Worm (Caenorhabditis elegans): ENCODE measurements around the gene Y41D4B.1.
A peak's percentile ranks its signal among the peaks of the same experiment; 100 is the strongest.

Gene Y41D4B.1

DNA sequence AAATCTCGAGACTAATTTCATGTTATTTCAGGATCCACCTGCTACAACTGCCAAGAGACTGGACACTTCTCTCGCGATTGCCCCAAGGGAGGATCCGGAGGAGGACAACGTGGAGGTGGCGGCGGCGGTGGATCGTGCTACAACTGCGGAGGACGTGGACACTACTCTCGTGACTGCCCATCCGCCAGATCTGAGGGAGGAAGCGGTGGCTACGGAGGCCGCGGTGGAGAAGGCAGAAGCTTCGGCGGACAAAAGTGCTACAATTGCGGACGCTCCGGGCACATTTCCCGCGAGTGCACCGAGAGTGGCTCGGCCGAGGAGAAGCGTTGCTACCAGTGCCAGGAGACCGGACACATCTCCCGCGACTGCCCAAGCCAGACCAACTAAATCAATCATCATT, 38.0 kb downstream of the Y41D4B.1 start:
- TF ChIP-seq zag-1 (tag; optimal IDR thresholded peaks at IDR 0.05) (no peak), ceh-8 (GFP tag; optimal IDR thresholded peaks at IDR 0.05) (peak; percentile 49), mab-9 (GFP tag; IDR thresholded peaks at IDR 0.05) (0 out of 2 replicates have a peak, but pooled peaks have one; percentile 31), vab-15 (tag; optimal IDR thresholded peaks at IDR 0.05) (no peak), pag-3 (tag; optimal IDR thresholded peaks at IDR 0.05; ENCODE audit: borderline replicate concordance, insufficient read depth) (no peak), nhr-11 (tag; optimal IDR thresholded peaks at IDR 0.05) (no peak), unc-98 (GFP tag; IDR thresholded peaks at IDR 0.05) (no peak), unc-30 (tag; optimal IDR thresholded peaks at IDR 0.05) (no peak), mef-2 (tag; optimal IDR thresholded peaks at IDR 0.05) (no peak), isw-1 (GFP tag; IDR thresholded peaks at IDR 0.05) (no peak), nhr-19 (GFP tag; conservative IDR thresholded peaks at IDR 0.05) (no peak), sup-37 (GFP tag; optimal IDR thresholded peaks at IDR 0.05) (no peak), jun-1 (tag; optimal IDR thresholded peaks at IDR 0.05) (no peak), skn-1 (tag; optimal IDR thresholded peaks at IDR 0.05) (no peak), ces-1 (GFP tag; optimal IDR thresholded peaks at IDR 0.05) (no peak), nhr-28 (tag; optimal IDR thresholded peaks at IDR 0.05) (no peak), efl-1 (optimal IDR thresholded peaks at IDR 0.05) (no peak), efl-1 (GFP tag; optimal IDR thresholded peaks at IDR 0.05 in 1 of 2) (peak in 1 of 2 experiments; percentile 69)

ce11 chrIV:1711029-1711489, 38.6 kb downstream of the Y41D4B.1 start, which contains the start of gene rpi-2:
Gene rpi-2 (plus strand): TSS chrIV:1711262.
- TF ChIP-seq nhr-47 (tag; optimal IDR thresholded peaks at IDR 0.05) (peak; percentile 38), unc-30 (tag; optimal IDR thresholded peaks at IDR 0.05) (no peak), pqm-1 (tag; optimal IDR thresholded peaks at IDR 0.05) (no peak), grh-1 (GFP tag; IDR thresholded peaks at IDR 0.05) (peak; percentile 47), mep-1 (tag; optimal IDR thresholded peaks at IDR 0.05) (no peak), efl-1 (optimal IDR thresholded peaks at IDR 0.05) (peak in 1 of 2 experiments; percentile 22), efl-1 (GFP tag; optimal IDR thresholded peaks at IDR 0.05 in 1 of 2) (peak in 1 of 2 experiments; percentile 60), lin-13 (GFP tag; optimal IDR thresholded peaks at IDR 0.05) (no peak), hlh-4 (tag; optimal IDR thresholded peaks at IDR 0.05) (no peak), nhr-77 (tag; optimal IDR thresholded peaks at IDR 0.05) (peak; percentile 1), C16A3.4 (tag; optimal IDR thresholded peaks at IDR 0.05) (no peak), nhr-84 (tag; optimal IDR thresholded peaks at IDR 0.05) (no peak), fkh-8 (tag; optimal IDR thresholded peaks at IDR 0.05) (peak; percentile 79), nhr-20 (tag; optimal IDR thresholded peaks at IDR 0.05) (peak; percentile 43), nhr-76 (tag; optimal IDR thresholded peaks at IDR 0.05) (no peak), mef-2 (tag; optimal IDR thresholded peaks at IDR 0.05) (no peak), snpc-4 (tag; optimal IDR thresholded peaks at IDR 0.05) (no peak), dpl-1 (GFP tag; optimal IDR thresholded peaks at IDR 0.05) (no peak), skn-1 (tag; optimal IDR thresholded peaks at IDR 0.05) (no peak), lin-15B (tag; optimal IDR thresholded peaks at IDR 0.05) (no peak), aly-2 (tag; optimal IDR thresholded peaks at IDR 0.05) (no peak), elt-2 (tag; optimal IDR thresholded peaks at IDR 0.05) (no peak), ets-5 (GFP tag; IDR thresholded peaks at IDR 0.05) (no peak), alr-1 (tag; optimal IDR thresholded peaks at IDR 0.05; ENCODE audit: borderline replicate concordance) (no peak), xbp-1 (tag; optimal IDR thresholded peaks at IDR 0.05) (no peak), jun-1 (tag; optimal IDR thresholded peaks at IDR 0.05) (no peak), nhr-90 (tag; optimal IDR thresholded peaks at IDR 0.05; ENCODE audit: poor library complexity) (no peak), nhr-85 (tag) (peak; percentile 67), lin-14 (GFP tag; optimal IDR thresholded peaks at IDR 0.05) (peak; percentile 17), egl-13 (tag; optimal IDR thresholded peaks at IDR 0.05) (no peak), ceh-82 (tag; optimal IDR thresholded peaks at IDR 0.05) (peak in 1 of 3 experiments; percentile 21), zip-4 (GFP tag; optimal IDR thresholded peaks at IDR 0.05) (no peak), ztf-11 (tag; optimal IDR thresholded peaks at IDR 0.05) (no peak), fkh-10 (GFP tag; optimal IDR thresholded peaks at IDR 0.05) (no peak), nhr-12 (tag; optimal IDR thresholded peaks at IDR 0.05) (no peak), blmp-1 (tag; optimal IDR thresholded peaks at IDR 0.05) (no peak), ama-1 (optimal IDR thresholded peaks at IDR 0.05) (no peak), dsc-1 (tag; optimal IDR thresholded peaks at IDR 0.05) (no peak), sox-4 (tag; optimal IDR thresholded peaks at IDR 0.05) (no peak), mdl-1 (tag; optimal IDR thresholded peaks at IDR 0.05) (no peak)
